Worm (Caenorhabditis elegans) whole organism, L1 larva: ENCODE measurements around the gene C01G6.3.

Source experiments
- blmp-1 ChIP-seq: fragments of 150-350 bp; optimal IDR thresholded peaks from 2 replicates; lab custom pipeline; 2014; ENCODE audit warnings: missing biosample characterization, missing genetic modification characterization
- ceh-82 ChIP-seq, 3 experiments: fragments of 150-350 bp in 1 of 3; sonication (generic microtip) in 2 of 3; optimal IDR thresholded peaks; 2 replicates each; lab custom pipeline; 2014 to 2017; ENCODE audit warnings: missing biosample characterization in 3 of 3, missing genetic modification characterization in 3 of 3
- dpl-1 ChIP-seq, 3 experiments: fragments of 150-350 bp in 2 of 3; sonication (generic microtip) in 1 of 3; optimal IDR thresholded peaks; 2 replicates each; lab custom pipeline; 2014 to 2017; ENCODE audit warnings: missing biosample characterization in 3 of 3, missing genetic modification characterization in 3 of 3, missing genetic modification reagents in 3 of 3
- elt-2 ChIP-seq: sonication (generic microtip); optimal IDR thresholded peaks from 2 replicates; lab custom pipeline; 2016; ENCODE audit warnings: missing genetic modification characterization, mild to moderate bottlenecking, inconsistent platforms, missing compliant biosample characterization, missing genetic modification reagents
- elt-3 ChIP-seq, 6 experiments: fragments of 150-350 bp in 1 of 6; sonication (generic microtip); optimal IDR thresholded peaks; 2 replicates each; lab custom pipeline; 2017 to 2018; ENCODE audit warnings: missing biosample characterization in 6 of 6, missing genetic modification characterization in 6 of 6, inconsistent platforms in 1 of 6
- lsy-2 ChIP-seq, 2 experiments: fragments of 150-350 bp; optimal IDR thresholded peaks; 2 replicates each; lab custom pipeline; 2014; ENCODE audit warnings: missing biosample characterization in 2 of 2, missing genetic modification characterization in 2 of 2
- nhr-11 ChIP-seq: fragments of 150-350 bp; optimal IDR thresholded peaks from 2 replicates; lab custom pipeline; 2014; ENCODE audit warnings: missing biosample characterization, missing genetic modification characterization
- nhr-237 ChIP-seq: fragments of 150-350 bp; optimal IDR thresholded peaks from 2 replicates; lab custom pipeline; 2014; ENCODE audit warnings: missing biosample characterization, missing genetic modification characterization
- nhr-76 ChIP-seq: sonication (generic microtip); optimal IDR thresholded peaks from 2 replicates; lab custom pipeline; 2017; ENCODE audit warnings: missing biosample characterization, missing genetic modification characterization
- nhr-90 ChIP-seq: sonication (generic microtip); optimal IDR thresholded peaks from 2 replicates; lab custom pipeline; 2016; ENCODE audit warnings: mild to moderate bottlenecking, missing genetic modification characterization, missing compliant biosample characterization; ENCODE audit not compliant: poor library complexity
- pag-3 ChIP-seq: sonication (generic microtip); optimal IDR thresholded peaks from 2 replicates; lab custom pipeline; 2017; ENCODE audit warnings: missing genetic modification characterization, mild to moderate bottlenecking, missing compliant biosample characterization, antibody characterized with exemption, borderline replicate concordance; ENCODE audit not compliant: insufficient read depth
- tbx-2 ChIP-seq: sonication (generic microtip); optimal IDR thresholded peaks from 2 replicates; lab custom pipeline; 2016; ENCODE audit warnings: missing genetic modification characterization, missing compliant biosample characterization
- zag-1 ChIP-seq: fragments of 150-350 bp; optimal IDR thresholded peaks from 2 replicates; lab custom pipeline; 2014; ENCODE audit warnings: missing biosample characterization, missing genetic modification characterization

- TF ChIP-seq blmp-1 (tag; lab: Kevin White, UChicago) (no peak), nhr-76 (no peak), nhr-11 (tag; lab: Kevin White, UChicago) (no peak), dpl-1 (GFP tag; optimal IDR thresholded peaks at IDR 0.05; lab: Kevin White, UChicago) (no peak), lsy-2 (tag; optimal IDR thresholded peaks at IDR 0.05; lab: Kevin White, UChicago) (no peak), nhr-90 (tag; lab: Kevin White, UChicago) (no peak), nhr-237 (no peak), zag-1 (no peak), pag-3 (tag; lab: Kevin White, UChicago) (no peak), elt-2 (tag; lab: Kevin White, UChicago) (no peak), ceh-82 (tag; optimal IDR thresholded peaks at IDR 0.05; lab: Kevin White, UChicago) (no peak), elt-3 (tag; optimal IDR thresholded peaks at IDR 0.05; lab: Kevin White, UChicago) (no peak), tbx-2 (tag; lab: Kevin White, UChicago) (no peak)
These were observed 15.5 kb upstream of the C01G6.3 start, which contains the start of gene nlp-82 for ce11 chrII:9254187-9254586.
